Fruit fly (Drosophila melanogaster): Measurements from ENCODE around the gene prc.

DNA sequence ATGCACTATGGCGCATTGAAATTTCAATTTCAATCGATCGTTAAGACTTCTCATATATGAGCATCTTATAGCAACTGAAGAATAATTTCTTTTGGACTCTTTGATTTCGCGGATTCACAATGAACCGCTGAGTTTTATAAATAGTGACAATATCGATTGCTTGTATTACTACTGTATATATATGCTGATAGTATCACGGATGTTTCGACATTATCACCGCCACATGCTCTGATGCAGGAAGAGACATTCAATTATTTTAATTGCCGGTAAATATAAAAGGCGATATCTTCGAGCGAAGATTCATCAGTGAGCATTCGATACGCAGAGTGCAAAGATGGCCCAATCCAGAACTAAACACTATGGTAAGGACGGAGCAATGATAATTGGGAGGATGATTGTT is 16.4 kb downstream of the prc start, which contains the start of gene CG17826:
- TF ChIP-seq psq (optimal IDR thresholded peaks at IDR 0.05) (no peak), Dll (optimal IDR thresholded peaks at IDR 0.05) (no peak), usp (GFP tag; optimal IDR thresholded peaks at IDR 0.05) (no peak), EcR (GFP tag; optimal IDR thresholded peaks at IDR 0.05) (no peak), CG8478 (optimal IDR thresholded peaks at IDR 0.05) (no peak), pan (optimal IDR thresholded peaks at IDR 0.05) (no peak)
